Fruit fly (Drosophila melanogaster): Measurements from ENCODE around the gene epsilonCOP.

Gene epsilonCOP

DNA sequence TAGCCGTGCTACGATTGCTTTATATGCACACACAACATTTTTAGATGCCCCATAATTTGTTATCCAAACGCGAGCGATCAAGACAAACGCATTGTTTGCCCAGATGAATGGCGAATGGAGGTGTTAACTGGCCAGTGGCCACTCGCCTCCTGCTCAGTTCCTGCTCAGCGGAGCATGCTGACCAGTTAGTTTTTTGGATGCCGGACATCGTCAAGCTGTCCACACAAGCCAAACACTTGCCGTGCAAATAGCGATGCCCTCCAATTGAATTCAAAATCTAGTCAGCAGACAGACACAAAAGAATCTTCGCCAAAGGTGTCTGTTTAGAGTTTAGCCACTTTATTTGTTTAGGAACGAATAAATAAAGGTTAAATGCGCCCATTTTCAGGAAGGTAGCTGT is 26.6 kb upstream of the epsilonCOP start (continued):
- TF ChIP-seq CG1233 (GFP tag; optimal IDR thresholded peaks at IDR 0.05): no peak
- TF ChIP-seq lab (GFP tag; optimal IDR thresholded peaks at IDR 0.05): peak; percentile 11
- peak; percentile 26 for TF ChIP-seq bab2 (GFP tag; optimal IDR thresholded peaks at IDR 0.05)
- TF ChIP-seq sens (GFP tag): peak; percentile 74
- peak; percentile 10 for TF ChIP-seq Mes4 (GFP tag; optimal IDR thresholded peaks at IDR 0.05)
- TF ChIP-seq CG10565 (GFP tag; optimal IDR thresholded peaks at IDR 0.05): no peak
- TF ChIP-seq ase (GFP tag; IDR thresholded peaks at IDR 0.05): 0 out of 3 replicates have a peak, but pooled peaks have one; percentile 12
- TF ChIP-seq CG13624 (GFP tag; optimal IDR thresholded peaks at IDR 0.05): no peak
- TF ChIP-seq ac (GFP tag; optimal IDR thresholded peaks at IDR 0.05): peak; percentile 58
- TF ChIP-seq otp (GFP tag; IDR thresholded peaks at IDR 0.05): peak; percentile 76
- TF ChIP-seq CG17802 (tag; optimal IDR thresholded peaks at IDR 0.05): no peak
- no peak for TF ChIP-seq NC2α (GFP tag; optimal IDR thresholded peaks at IDR 0.05)
- peak; percentile 49; the same call in 1 of the 3 replicates for TF ChIP-seq CG2199 (GFP tag; IDR thresholded peaks at IDR 0.05)
- TF ChIP-seq CG10321 (GFP tag; IDR thresholded peaks at IDR 0.05): 0 out of 2 replicates have a peak, but pooled peaks have one; percentile 35
- TF ChIP-seq Hr78 (GFP tag; optimal IDR thresholded peaks at IDR 0.05): peak in 1 of 2 experiments; percentile 10
- peak; percentile 16 for TF ChIP-seq CG1792 (GFP tag; optimal IDR thresholded peaks at IDR 0.05)
- TF ChIP-seq CG7745 (tag; optimal IDR thresholded peaks at IDR 0.05): no peak
- peak; percentile 44 for TF ChIP-seq CrebB (tag; optimal IDR thresholded peaks at IDR 0.05)
- TF ChIP-seq gfzf (GFP tag; optimal IDR thresholded peaks at IDR 0.05): no peak
- TF ChIP-seq Antp (GFP tag; optimal IDR thresholded peaks at IDR 0.05): no peak
- TF ChIP-seq PHDP (tag; optimal IDR thresholded peaks at IDR 0.05): no peak
- no peak for TF ChIP-seq pan (optimal IDR thresholded peaks at IDR 0.05)
- TF ChIP-seq pan (GFP tag; optimal IDR thresholded peaks at IDR 0.05 in 1 of 2, IDR thresholded peaks at IDR 0.05 in 1 of 2): no peak
- no peak for TF ChIP-seq CG4360 (GFP tag; IDR thresholded peaks at IDR 0.05)
- TF ChIP-seq Hand (GFP tag; optimal IDR thresholded peaks at IDR 0.05): no peak
- no peak for TF ChIP-seq nmo (GFP tag; optimal IDR thresholded peaks at IDR 0.05)
- no peak for TF ChIP-seq Hey (tag; optimal IDR thresholded peaks at IDR 0.05)
- no peak for TF ChIP-seq CG31441 (GFP tag; IDR thresholded peaks at IDR 0.05)
- peak; percentile 10 for TF ChIP-seq dmrt11E (tag; optimal IDR thresholded peaks at IDR 0.05)
- TF ChIP-seq Bdp1 (GFP tag; optimal IDR thresholded peaks at IDR 0.05): no peak
- peak; percentile 31 for TF ChIP-seq CG15479 (GFP tag; optimal IDR thresholded peaks at IDR 0.05)
- no peak for TF ChIP-seq CG8290 (GFP tag; optimal IDR thresholded peaks at IDR 0.05)
- peak; percentile 10 to 31 for TF ChIP-seq CG8290 (tag; optimal IDR thresholded peaks at IDR 0.05)
- no peak for TF ChIP-seq twi (tag; optimal IDR thresholded peaks at IDR 0.05)
- peak; percentile 7 for TF ChIP-seq CG2116 (GFP tag; optimal IDR thresholded peaks at IDR 0.05)
- TF ChIP-seq CG10209 (GFP tag; optimal IDR thresholded peaks at IDR 0.05): peak; percentile 1
- no peak for TF ChIP-seq CG7987 (GFP tag; optimal IDR thresholded peaks at IDR 0.05)
- TF ChIP-seq zfh1 (GFP tag; IDR thresholded peaks at IDR 0.05): peak; percentile 38; the same call in 2 of the 3 replicates
- no peak for TF ChIP-seq CG16779 (GFP tag; IDR thresholded peaks at IDR 0.05)
- TF ChIP-seq Med (GFP tag): peak; percentile 43
- TF ChIP-seq CG15696 (tag; optimal IDR thresholded peaks at IDR 0.05): peak; percentile 5
- peak; percentile 25 for TF ChIP-seq CG15601 (tag; optimal IDR thresholded peaks at IDR 0.05)
- no peak for TF ChIP-seq BEAF-32 (GFP tag; optimal IDR thresholded peaks at IDR 0.05)
- TF ChIP-seq ind (GFP tag; optimal IDR thresholded peaks at IDR 0.05): no peak
- TF ChIP-seq ATbp (GFP tag; optimal IDR thresholded peaks at IDR 0.05): peak; percentile 3
- TF ChIP-seq ranshi (GFP tag; IDR thresholded peaks at IDR 0.05): no peak
- TF ChIP-seq Dll (GFP tag; IDR thresholded peaks at IDR 0.05; ENCODE audit: partially characterized antibody): no peak
- no peak for TF ChIP-seq CG18764 (GFP tag; optimal IDR thresholded peaks at IDR 0.05)
- TF ChIP-seq insv (GFP tag; optimal IDR thresholded peaks at IDR 0.05): no peak
- no peak for TF ChIP-seq vfl (GFP tag; optimal IDR thresholded peaks at IDR 0.05)
- TF ChIP-seq CG31388 (GFP tag; optimal IDR thresholded peaks at IDR 0.05): no peak

Measured in whole organism, embryonic.